Worm (Caenorhabditis elegans) whole organism, dauer: ENCODE data around the gene srx-96.

Source experiments
- unc-62 ChIP-seq: sonication (generic microtip); optimal IDR thresholded peaks from 2 replicates; lab custom pipeline; 2017; ENCODE audit warnings: missing biosample characterization, missing genetic modification reagents, missing genetic modification characterization

The srx-96 gene

ce11 chrV:13707295-13707694 lies 3.9 kb upstream of the srx-96 start, which contains the start of gene hlh-34:
hlh-34 (minus strand) TSS chrV:13707395.
- TF ChIP-seq unc-62 (GFP tag; lab: Kevin White, UChicago): no peak

- no peak for TF ChIP-seq unc-62 (GFP tag; lab: Kevin White, UChicago)
These were observed 4.1 kb downstream of the srx-96 start, which contains the start of gene zipt-9 for ce11 chrV:13715223-13715686. zipt-9 (minus strand) TSS chrV:13715273.

ce11 chrV:13716531-13716930 lies 5.4 kb downstream of the srx-96 start, which contains the start of gene T01D3.6:
T01D3.6 (plus strand) TSS chrV:13716824.
- no peak for TF ChIP-seq unc-62 (GFP tag; lab: Kevin White, UChicago)

ce11 chrV:13724781-13725180 lies 13.6 kb downstream of the srx-96 start, which contains the start of gene F35E12.2:
F35E12.2 (minus strand) TSS chrV:13724881.
- no peak for TF ChIP-seq unc-62 (GFP tag; lab: Kevin White, UChicago)

- TF ChIP-seq unc-62 (GFP tag; lab: Kevin White, UChicago): no peak
These were observed 14.4 kb downstream of the srx-96 start, which contains the start of gene fbxa-181 for ce11 chrV:13725574-13725973. fbxa-181 (plus strand) TSS chrV:13725874.

ce11 chrV:13730762-13731161 lies 19.6 kb downstream of the srx-96 start, which contains the start of gene dct-17:
dct-17 (minus strand) TSS chrV:13730784.
- TF ChIP-seq unc-62 (GFP tag; lab: Kevin White, UChicago): no peak

- TF ChIP-seq unc-62 (GFP tag; lab: Kevin White, UChicago): no peak
These were observed 25.0 kb downstream of the srx-96 start, which contains the start of gene F35E12.6 for ce11 chrV:13736147-13736546. F35E12.6 (minus strand) TSS chrV:13736247.

- TF ChIP-seq unc-62 (GFP tag; lab: Kevin White, UChicago): no peak
These were observed 27.2 kb downstream of the srx-96 start, which contains the start of gene irg-5 for ce11 chrV:13738374-13738773. irg-5 (minus strand) TSS chrV:13738474.

- TF ChIP-seq unc-62 (GFP tag; lab: Kevin White, UChicago): no peak
These were observed 28.7 kb downstream of the srx-96 start for ce11 chrV:13739901-13740300.

- TF ChIP-seq unc-62 (GFP tag; lab: Kevin White, UChicago): no peak
These were observed 33.7 kb downstream of the srx-96 start, which contains the start of gene F35E12.9 for ce11 chrV:13744901-13745300. F35E12.9 (minus strand) TSS chrV:13745127.

ce11 chrV:13748658-13749057 lies 37.5 kb downstream of the srx-96 start, which contains the start of gene F35E12.10:
F35E12.10 (minus strand) TSS chrV:13748758.
- TF ChIP-seq unc-62 (GFP tag; lab: Kevin White, UChicago): no peak

- TF ChIP-seq unc-62 (GFP tag; lab: Kevin White, UChicago): no peak
These were observed 40.7 kb downstream of the srx-96 start, which contains the start of gene cld-9 for ce11 chrV:13751811-13752210. cld-9 (minus strand) TSS chrV:13751891.

- TF ChIP-seq unc-62 (GFP tag; lab: Kevin White, UChicago): no peak
These were observed 42.3 kb downstream of the srx-96 start, which contains the start of gene F20G2.1 for ce11 chrV:13753481-13753880. F20G2.1 (minus strand) TSS chrV:13753581.

- TF ChIP-seq unc-62 (GFP tag; lab: Kevin White, UChicago): no peak
These were observed 45.4 kb downstream of the srx-96 start, which contains the start of gene F20G2.2 for ce11 chrV:13756359-13757091. F20G2.2 (minus strand) TSS chrV:13756409.

ce11 chrV:13757349-13757748 lies 46.2 kb downstream of the srx-96 start:
- no peak for TF ChIP-seq unc-62 (GFP tag; lab: Kevin White, UChicago)
